Fruit fly (Drosophila melanogaster) whole organism, embryonic: Measurements from ENCODE around the gene CG12880.

Experiments used
- Atf3 ChIP-seq: fragments of 200-800 bp; sonication (Bioruptor generic); optimal IDR thresholded peaks from 3 replicates; lab custom pipeline; 2016; ENCODE audit warnings: missing biosample characterization, missing genetic modification characterization
- CG10209 ChIP-seq: fragments of 200-800 bp; sonication (Bioruptor generic); optimal IDR thresholded peaks from 3 replicates; lab custom pipeline; 2017; ENCODE audit warnings: missing biosample characterization, mild to moderate bottlenecking, missing genetic modification characterization, missing genetic modification reagents
- CG10979 ChIP-seq: fragments of 200-800 bp; sonication (Bioruptor generic); optimal IDR thresholded peaks from 2 replicates; lab custom pipeline; 2018; ENCODE audit warnings: missing biosample characterization, mild to moderate bottlenecking, missing genetic modification characterization, moderate library complexity
- CG14860 ChIP-seq: fragments of 200-800 bp; sonication (Bioruptor generic); IDR thresholded peaks from 3 replicates; pipeline ENCODE4 v1.3.6; 2022; ENCODE audit warnings: missing biosample characterization, missing genetic modification characterization; ENCODE audit not compliant: partially characterized antibody
- CG1603 ChIP-seq: fragments of 200-800 bp; sonication (Bioruptor generic); optimal IDR thresholded peaks from 2 replicates; lab custom pipeline; 2019; ENCODE audit warnings: missing biosample characterization, mild to moderate bottlenecking, missing genetic modification characterization, moderate library complexity
- CG17361 ChIP-seq: fragments of 200-800 bp; sonication (Bioruptor generic); IDR thresholded peaks from 3 replicates; pipeline ENCODE4 v1.3.6; 2022; ENCODE audit warnings: missing biosample characterization, missing genetic modification characterization
- CG17829 ChIP-seq: fragments of 200-800 bp; optimal IDR thresholded peaks from 2 replicates; lab custom pipeline; 2019; ENCODE audit warnings: missing biosample characterization, mild to moderate bottlenecking, missing genetic modification characterization, moderate library complexity
- CG18011 ChIP-seq: fragments of 200-800 bp; sonication (Bioruptor generic); optimal IDR thresholded peaks from 2 replicates; lab custom pipeline; 2017; ENCODE audit warnings: missing biosample characterization, missing genetic modification characterization, mild to moderate bottlenecking, moderate library complexity, missing genotype
- CG18262 ChIP-seq: fragments of 200-800 bp; optimal IDR thresholded peaks from 3 replicates; lab custom pipeline; 2019; ENCODE audit warnings: missing biosample characterization, mild to moderate bottlenecking, missing genetic modification characterization, moderate library complexity
- CG1832 ChIP-seq: fragments of 200-800 bp; sonication (Bioruptor generic); optimal IDR thresholded peaks from 2 replicates; lab custom pipeline; 2017; ENCODE audit warnings: missing biosample characterization, mild to moderate bottlenecking, missing genetic modification characterization, inconsistent platforms
- CG2712 ChIP-seq: fragments of 200-800 bp; optimal IDR thresholded peaks from 3 replicates; lab custom pipeline; 2019; ENCODE audit warnings: missing biosample characterization, mild to moderate bottlenecking, missing genetic modification characterization, moderate library complexity
- CG3407 ChIP-seq: fragments of 200-800 bp; sonication (Bioruptor generic); optimal IDR thresholded peaks from 2 replicates; lab custom pipeline; 2018; ENCODE audit warnings: missing biosample characterization, mild to moderate bottlenecking, missing genetic modification characterization
- CG34376 ChIP-seq: fragments of 200-800 bp; sonication (Bioruptor generic); optimal IDR thresholded peaks from 2 replicates; lab custom pipeline; 2018; ENCODE audit warnings: missing biosample characterization, mild to moderate bottlenecking, missing genetic modification characterization
- CG34422 ChIP-seq: fragments of 200-800 bp; sonication (Bioruptor generic); IDR thresholded peaks from 3 replicates; pipeline ENCODE4 v1.3.6; 2022; ENCODE audit warnings: missing biosample characterization, missing genetic modification characterization
- CG3838 ChIP-seq: fragments of 200-800 bp; sonication (Bioruptor generic); optimal IDR thresholded peaks from 3 replicates; lab custom pipeline; 2016; ENCODE audit warnings: missing biosample characterization, missing genetic modification characterization
- CG4282 ChIP-seq: fragments of 200-800 bp; sonication (Bioruptor generic); optimal IDR thresholded peaks from 2 replicates; lab custom pipeline; 2016; ENCODE audit warnings: missing biosample characterization, missing genetic modification characterization
- CG4404 ChIP-seq: fragments of 200-800 bp; sonication (Bioruptor generic); IDR thresholded peaks from 2 replicates; pipeline ENCODE4 v1.3.6; 2022; ENCODE audit warnings: missing biosample characterization, missing genetic modification characterization
- CG4424 ChIP-seq: fragments of 200-800 bp; sonication (Bioruptor generic); optimal IDR thresholded peaks from 3 replicates; lab custom pipeline; 2016; ENCODE audit warnings: missing biosample characterization, missing genetic modification characterization
- CG9609 ChIP-seq: fragments of 200-800 bp; sonication (Bioruptor generic); optimal IDR thresholded peaks from 3 replicates; lab custom pipeline; 2016; ENCODE audit warnings: missing biosample characterization, missing genetic modification characterization
- CG9817 ChIP-seq: fragments of 200-800 bp; sonication (Bioruptor generic); optimal IDR thresholded peaks from 2 replicates; lab custom pipeline; 2018; ENCODE audit warnings: missing biosample characterization, mild to moderate bottlenecking, missing genetic modification characterization, moderate library complexity
- Camta ChIP-seq: fragments of 200-800 bp; sonication (Bioruptor generic); optimal IDR thresholded peaks from 2 replicates; lab custom pipeline; 2016; ENCODE audit warnings: missing biosample characterization, missing genetic modification characterization
- Dek ChIP-seq: fragments of 200-800 bp; sonication (Bioruptor generic); optimal IDR thresholded peaks from 3 replicates; lab custom pipeline; 2019; ENCODE audit warnings: missing biosample characterization, mild to moderate bottlenecking, missing genetic modification characterization, moderate library complexity
- Ets97D ChIP-seq: fragments of 200-800 bp; sonication (Bioruptor generic); optimal IDR thresholded peaks from 3 replicates; lab custom pipeline; 2016; ENCODE audit warnings: missing biosample characterization, missing genetic modification characterization
- Fer1 ChIP-seq: fragments of 200-800 bp; sonication (Bioruptor generic); optimal IDR thresholded peaks from 2 replicates; lab custom pipeline; 2017; ENCODE audit warnings: missing biosample characterization, mild to moderate bottlenecking, missing genetic modification characterization
- H2.0 ChIP-seq: fragments of 200-800 bp; sonication (Bioruptor generic); IDR thresholded peaks from 2 replicates; pipeline ENCODE4 v1.3.6; 2022; ENCODE audit warnings: missing biosample characterization, missing genetic modification characterization
- Mes4 ChIP-seq: fragments of 200-800 bp; sonication (Bioruptor generic); optimal IDR thresholded peaks from 2 replicates; lab custom pipeline; 2016; ENCODE audit warnings: missing biosample characterization, missing genetic modification characterization
- Sin3A ChIP-seq: fragments of >200 bp; optimal IDR thresholded peaks from 2 replicates; lab custom pipeline; 2018
- Sox100B ChIP-seq: fragments of 200-800 bp; sonication (Bioruptor generic); optimal IDR thresholded peaks from 3 replicates; lab custom pipeline; 2018; ENCODE audit warnings: missing biosample characterization, mild to moderate bottlenecking, missing genetic modification characterization
- ac ChIP-seq: fragments of 200-800 bp; sonication (Bioruptor generic); optimal IDR thresholded peaks from 3 replicates; lab custom pipeline; 2017; ENCODE audit warnings: missing biosample characterization, mild to moderate bottlenecking, missing genetic modification characterization
- aop ChIP-seq: fragments of 200-800 bp; sonication (Bioruptor generic); IDR thresholded peaks from 2 replicates; pipeline ENCODE4 v1.3.6; 2022; ENCODE audit warnings: missing biosample characterization, missing genetic modification characterization
- ap ChIP-seq: fragments of 200-800 bp; sonication (Bioruptor generic); IDR thresholded peaks from 2 replicates; pipeline ENCODE4 v1.3.6; 2022; ENCODE audit warnings: missing biosample characterization, missing genetic modification characterization
- ase ChIP-seq: fragments of 200-800 bp; sonication (Bioruptor generic); IDR thresholded peaks from 3 replicates; pipeline ENCODE4 v1.3.6; 2022; ENCODE audit warnings: missing biosample characterization, missing genetic modification characterization
- cad ChIP-seq: fragments of >200 bp; optimal IDR thresholded peaks from 2 replicates; lab custom pipeline; 2017; ENCODE audit warnings: missing biosample characterization, missing genetic modification characterization
- cg ChIP-seq: fragments of 200-800 bp; sonication (Bioruptor generic); optimal IDR thresholded peaks from 3 replicates; lab custom pipeline; 2019; ENCODE audit warnings: missing biosample characterization, mild to moderate bottlenecking, missing genetic modification characterization, moderate library complexity
- corto ChIP-seq: fragments of 200-800 bp; sonication (Bioruptor generic); optimal IDR thresholded peaks from 2 replicates; lab custom pipeline; 2016; ENCODE audit warnings: missing biosample characterization, mild to moderate bottlenecking, missing genetic modification characterization, moderate library complexity
- crc ChIP-seq: fragments of 200-800 bp; sonication (Bioruptor generic); optimal IDR thresholded peaks from 2 replicates; lab custom pipeline; 2016; ENCODE audit warnings: missing biosample characterization, missing genetic modification characterization
- dan ChIP-seq: fragments of 200-800 bp; sonication (Bioruptor generic); IDR thresholded peaks from 2 replicates; pipeline ENCODE4 v1.3.6; 2022; ENCODE audit warnings: missing biosample characterization, missing genetic modification characterization
- eyg ChIP-seq: fragments of 200-800 bp; sonication (Bioruptor generic); optimal IDR thresholded peaks from 3 replicates; lab custom pipeline; 2016; ENCODE audit warnings: missing biosample characterization, missing genetic modification characterization
- fd102C ChIP-seq: fragments of 200-800 bp; sonication (Bioruptor generic); optimal IDR thresholded peaks from 2 replicates; lab custom pipeline; 2018; ENCODE audit warnings: missing biosample characterization, mild to moderate bottlenecking, missing genetic modification characterization, moderate library complexity
- grau ChIP-seq: fragments of 200-800 bp; optimal IDR thresholded peaks from 3 replicates; lab custom pipeline; 2019; ENCODE audit warnings: missing biosample characterization, mild to moderate bottlenecking, missing genetic modification characterization, moderate library complexity
- grn ChIP-seq: fragments of 200-800 bp; sonication (Bioruptor generic); optimal IDR thresholded peaks from 3 replicates; lab custom pipeline; 2017; ENCODE audit warnings: missing biosample characterization, missing genetic modification characterization
- jigr1 ChIP-seq: fragments of 200-800 bp; sonication (Bioruptor generic); IDR thresholded peaks from 3 replicates; pipeline ENCODE4 v1.3.6; 2022; ENCODE audit warnings: missing biosample characterization, missing genetic modification characterization
- klu ChIP-seq: fragments of 200-800 bp; sonication (Bioruptor generic); IDR thresholded peaks from 2 replicates; pipeline ENCODE4 v1.3.6; 2022; ENCODE audit warnings: missing biosample characterization, missing genetic modification characterization
- p53 ChIP-seq: fragments of 200-800 bp; sonication (Bioruptor generic); optimal IDR thresholded peaks from 2 replicates; lab custom pipeline; 2016; ENCODE audit warnings: missing biosample characterization, missing genetic modification characterization
- pb ChIP-seq: fragments of 200-800 bp; sonication (Bioruptor generic); optimal IDR thresholded peaks from 3 replicates; lab custom pipeline; 2016; ENCODE audit warnings: missing biosample characterization, missing genetic modification characterization
- run ChIP-seq: fragments of 200-800 bp; sonication (Bioruptor generic); optimal IDR thresholded peaks from 3 replicates; lab custom pipeline; 2018; ENCODE audit warnings: missing biosample characterization, mild to moderate bottlenecking, missing genetic modification characterization
- shn ChIP-seq: fragments of 200-800 bp; sonication (Bioruptor generic); optimal IDR thresholded peaks from 3 replicates; lab custom pipeline; 2016; ENCODE audit warnings: missing biosample characterization, missing genetic modification characterization
- slbo ChIP-seq: fragments of 200-800 bp; sonication (Bioruptor generic); IDR thresholded peaks from 2 replicates; pipeline ENCODE4 v1.3.6; 2022; ENCODE audit warnings: missing biosample characterization, missing genetic modification characterization
- ssp ChIP-seq: fragments of 200-800 bp; sonication (Bioruptor generic); IDR thresholded peaks from 2 replicates; pipeline ENCODE4 v1.3.6; 2022; ENCODE audit warnings: missing biosample characterization, missing genetic modification characterization
- usp ChIP-seq: fragments of >200 bp; optimal IDR thresholded peaks from 2 replicates; lab custom pipeline; 2017; ENCODE audit warnings: missing biosample characterization, missing genetic modification characterization
- wek ChIP-seq: fragments of 200-800 bp; sonication (Bioruptor generic); optimal IDR thresholded peaks from 3 replicates; lab custom pipeline; 2018; ENCODE audit warnings: missing biosample characterization, mild to moderate bottlenecking, missing genetic modification characterization, moderate library complexity

The CG12880 gene

DNA sequence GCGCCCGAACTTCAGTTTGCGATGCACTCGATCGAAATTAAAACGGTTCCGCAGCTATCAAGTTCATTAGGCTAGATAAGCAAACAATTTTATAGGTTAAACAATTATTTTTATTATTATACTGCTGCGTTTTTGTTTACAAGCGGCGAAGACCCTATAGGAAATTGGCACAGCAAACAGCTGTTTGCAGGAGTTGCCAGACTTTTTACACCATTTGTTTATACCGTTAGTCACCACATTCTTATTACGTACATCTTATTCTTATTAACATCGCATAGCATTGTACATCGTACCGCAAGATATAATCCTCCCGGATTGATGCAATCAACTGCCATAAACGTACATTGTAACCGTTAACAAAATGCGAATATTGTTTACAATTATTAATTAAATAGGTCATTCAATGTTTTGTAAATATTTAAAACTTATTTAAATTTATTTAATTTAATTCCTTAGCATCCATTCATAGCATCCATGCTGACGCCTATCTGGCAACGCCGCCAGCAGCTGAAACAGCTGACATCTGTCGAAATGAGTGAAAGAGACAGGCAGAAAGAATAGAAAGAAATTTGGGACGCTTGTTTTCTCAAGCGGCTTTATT is 20.9 kb downstream of the CG12880 start, which contains the start of the genes CROT and CG12877 (continued):
- TF ChIP-seq ssp: peak; percentile 65
- TF ChIP-seq CG10979: peak; percentile 62
- peak; percentile 92 for TF ChIP-seq CG17361 (GFP tag; lab: Robert Waterston, UW)
- peak; percentile 76 for TF ChIP-seq CG18011 (GFP tag; lab: Kevin White, UChicago)
- TF ChIP-seq CG14860 (GFP tag; lab: Robert Waterston, UW): no peak
- peak; percentile 4 for TF ChIP-seq Ets97D (GFP tag; lab: Kevin White, UChicago)
- peak; percentile 43 for TF ChIP-seq CG3407 (GFP tag; lab: Kevin White, UChicago)
- TF ChIP-seq grn: no peak
- TF ChIP-seq CG1603 (tag; lab: Kevin White, UChicago): peak; percentile 52
- peak; percentile 87 for TF ChIP-seq CG9817 (tag; lab: Kevin White, UChicago)
- TF ChIP-seq ase (GFP tag; lab: Robert Waterston, UW): peak; percentile 63; the same call in 1 of the 3 replicates
- TF ChIP-seq H2.0 (GFP tag; lab: Robert Waterston, UW): peak; percentile 83
- peak; percentile 2 for TF ChIP-seq wek (GFP tag; lab: Kevin White, UChicago)
- TF ChIP-seq Fer1 (GFP tag; lab: Kevin White, UChicago): peak; percentile 62
- TF ChIP-seq run (tag; lab: Kevin White, UChicago): peak; percentile 24
- peak; percentile 85 for TF ChIP-seq CG2712 (tag; lab: Kevin White, UChicago)
- no peak for TF ChIP-seq cg
- no peak for TF ChIP-seq usp
- no peak for TF ChIP-seq ac (GFP tag; lab: Kevin White, UChicago)
- no peak for TF ChIP-seq Sox100B
- TF ChIP-seq shn: peak; percentile 39
- TF ChIP-seq dan (GFP tag; lab: Robert Waterston, UW): no peak
- TF ChIP-seq grau: peak; percentile 84
- TF ChIP-seq Dek (tag; lab: Kevin White, UChicago): peak; percentile 65
- TF ChIP-seq CG10209 (GFP tag; lab: Kevin White, UChicago): peak; percentile 80
- no peak for TF ChIP-seq aop
- TF ChIP-seq Atf3: peak; percentile 22
- no peak for TF ChIP-seq Mes4
- TF ChIP-seq CG3838 (GFP tag; lab: Kevin White, UChicago): peak; percentile 25
- no peak for TF ChIP-seq fd102C (GFP tag; lab: Kevin White, UChicago)
- peak; percentile 26 for TF ChIP-seq Sin3A (lab: Kevin White, UChicago)
- TF ChIP-seq slbo: peak; percentile 89
- peak; percentile 68; the same call in 1 of the 3 replicates for TF ChIP-seq jigr1
- TF ChIP-seq CG4424 (GFP tag; lab: Kevin White, UChicago): peak; percentile 73
- peak; percentile 76 for TF ChIP-seq CG17829 (tag; lab: Kevin White, UChicago)
- no peak for TF ChIP-seq eyg (GFP tag; lab: Kevin White, UChicago)
- peak; percentile 68 for TF ChIP-seq ap (GFP tag; lab: Robert Waterston, UW)
- TF ChIP-seq CG4404: peak; percentile 75
- TF ChIP-seq CG34376 (GFP tag; lab: Kevin White, UChicago): peak; percentile 58
- no peak for TF ChIP-seq CG4282 (GFP tag; lab: Kevin White, UChicago)
- no peak for TF ChIP-seq p53
- no peak for TF ChIP-seq CG9609 (GFP tag; lab: Kevin White, UChicago)
- peak; percentile 74; the same call in 1 of the 2 replicates for TF ChIP-seq klu (GFP tag; lab: Robert Waterston, UW)
- TF ChIP-seq Camta: peak; percentile 26
- no peak for TF ChIP-seq crc
- peak; percentile 4 for TF ChIP-seq corto (GFP tag; lab: Kevin White, UChicago)
- TF ChIP-seq CG1832: peak; percentile 49
- peak; percentile 99 for TF ChIP-seq CG18262 (tag; lab: Kevin White, UChicago)
- no peak for TF ChIP-seq pb (GFP tag; lab: Kevin White, UChicago)
- TF ChIP-seq cad: no peak
- TF ChIP-seq CG34422: peak; percentile 18
